Fruit fly (Drosophila melanogaster): ENCODE results near the gene Fur1.

Gene Fur1

dm6 chr3R:25489685-25490084 is 16.8 kb upstream of the Fur1 start (continued):
- 0 out of 2 replicates have a peak, but pooled peaks have one; percentile 38 for TF ChIP-seq sna (GFP tag; IDR thresholded peaks at IDR 0.05; ENCODE audit: partially characterized antibody)
- peak; percentile 22; the same call in 1 of the 3 replicates for TF ChIP-seq row (GFP tag; IDR thresholded peaks at IDR 0.05)
- TF ChIP-seq en (GFP tag; optimal IDR thresholded peaks at IDR 0.05): no peak
- TF ChIP-seq gro (GFP tag; optimal IDR thresholded peaks at IDR 0.05): no peak
- peak; percentile 55; the same call in 2 of the 3 replicates for TF ChIP-seq CG7963 (GFP tag; IDR thresholded peaks at IDR 0.05; ENCODE audit: partially characterized antibody)
- no peak for TF ChIP-seq CG11696 (GFP tag; IDR thresholded peaks at IDR 0.05)
- no peak for TF ChIP-seq danr (GFP tag; IDR thresholded peaks at IDR 0.05)
- no peak for TF ChIP-seq Fer2 (tag; optimal IDR thresholded peaks at IDR 0.05)
- no peak for TF ChIP-seq sob (GFP tag; IDR thresholded peaks at IDR 0.05)
- TF ChIP-seq twi (tag; optimal IDR thresholded peaks at IDR 0.05): no peak
- TF ChIP-seq chinmo (GFP tag; IDR thresholded peaks at IDR 0.05; ENCODE audit: partially characterized antibody): no peak
- no peak for TF ChIP-seq CG2202 (tag; optimal IDR thresholded peaks at IDR 0.05)
- no peak for TF ChIP-seq CG6813 (GFP tag; optimal IDR thresholded peaks at IDR 0.05)
- no peak for TF ChIP-seq gfzf (GFP tag; optimal IDR thresholded peaks at IDR 0.05)
- TF ChIP-seq CG2889 (GFP tag; IDR thresholded peaks at IDR 0.05): no peak
- no peak for TF ChIP-seq Nf-YB (GFP tag; optimal IDR thresholded peaks at IDR 0.05)
- no peak for TF ChIP-seq CG10267 (tag; optimal IDR thresholded peaks at IDR 0.05)
- TF ChIP-seq CG18764 (GFP tag; optimal IDR thresholded peaks at IDR 0.05): no peak
- TF ChIP-seq Xbp1 (GFP tag; optimal IDR thresholded peaks at IDR 0.05): no peak
- TF ChIP-seq CG13894 (tag; optimal IDR thresholded peaks at IDR 0.05): no peak
- 0 out of 2 replicates have a peak, but pooled peaks have one; percentile 37 for TF ChIP-seq ato (GFP tag; IDR thresholded peaks at IDR 0.05; ENCODE audit: partially characterized antibody)
- TF ChIP-seq MESR4 (GFP tag; optimal IDR thresholded peaks at IDR 0.05): no peak
- no peak for TF ChIP-seq CG18599 (GFP tag; optimal IDR thresholded peaks at IDR 0.05)
- TF ChIP-seq slbo (GFP tag; IDR thresholded peaks at IDR 0.05): no peak
- TF ChIP-seq Side (GFP tag; optimal IDR thresholded peaks at IDR 0.05): peak; percentile 4
- no peak for TF ChIP-seq CG32767 (GFP tag; IDR thresholded peaks at IDR 0.05)
- TF ChIP-seq emc (GFP tag; optimal IDR thresholded peaks at IDR 0.05): no peak
- TF ChIP-seq amos (GFP tag; IDR thresholded peaks at IDR 0.05; ENCODE audit: partially characterized antibody): peak; percentile 67
- no peak for TF ChIP-seq CG7928 (GFP tag; optimal IDR thresholded peaks at IDR 0.05)
- TF ChIP-seq NFAT (GFP tag; IDR thresholded peaks at IDR 0.05): no peak
- TF ChIP-seq CG3726 (GFP tag; IDR thresholded peaks at IDR 0.05): no peak
- no peak for TF ChIP-seq CG17829 (tag; optimal IDR thresholded peaks at IDR 0.05)
- TF ChIP-seq Elba2 (GFP tag; optimal IDR thresholded peaks at IDR 0.05): no peak
- TF ChIP-seq Ets65A (GFP tag): peak; percentile 38
- no peak for TF ChIP-seq ttk (GFP tag; IDR thresholded peaks at IDR 0.05)
- no peak for TF ChIP-seq CG13775 (GFP tag; optimal IDR thresholded peaks at IDR 0.05)
- TF ChIP-seq CG7271 (tag; optimal IDR thresholded peaks at IDR 0.05): no peak
- no peak for TF ChIP-seq Dip3 (GFP tag; optimal IDR thresholded peaks at IDR 0.05)
- TF ChIP-seq CG13123 (GFP tag; optimal IDR thresholded peaks at IDR 0.05): no peak
- no peak for TF ChIP-seq nau (GFP tag; optimal IDR thresholded peaks at IDR 0.05)
- no peak for TF ChIP-seq dysf (GFP tag; IDR thresholded peaks at IDR 0.05)
- TF ChIP-seq CG6689 (GFP tag; IDR thresholded peaks at IDR 0.05): no peak
- TF ChIP-seq CG13296 (GFP tag; optimal IDR thresholded peaks at IDR 0.05): no peak
- no peak for TF ChIP-seq CG31224 (GFP tag; IDR thresholded peaks at IDR 0.05)
- peak; percentile 71 for TF ChIP-seq hbn (GFP tag; IDR thresholded peaks at IDR 0.05; ENCODE audit: partially characterized antibody)
- no peak for TF ChIP-seq CG4404 (GFP tag; IDR thresholded peaks at IDR 0.05)
- no peak for TF ChIP-seq CTCF (GFP tag; optimal IDR thresholded peaks at IDR 0.05)
- TF ChIP-seq sug (tag; optimal IDR thresholded peaks at IDR 0.05): peak; percentile 35
- TF ChIP-seq kni (GFP tag; optimal IDR thresholded peaks at IDR 0.05): no peak
- TF ChIP-seq CG8089 (GFP tag; optimal IDR thresholded peaks at IDR 0.05): no peak
- no peak for TF ChIP-seq CHES-1-like (GFP tag; optimal IDR thresholded peaks at IDR 0.05)
- no peak for TF ChIP-seq CG5245 (GFP tag; optimal IDR thresholded peaks at IDR 0.05)
